Worm (Caenorhabditis elegans) whole organism, L4 larva: ENCODE data around the gene T16H12.9.

ENCODE experiments used
- D1046.2 ChIP-seq: fragments of 200-800 bp; sonication (Bioruptor generic); IDR thresholded peaks from 2 replicates; pipeline ENCODE4 v1.3.6; 2022; ENCODE audit warnings: missing genetic modification characterization, missing compliant biosample characterization
- R02D3.7 ChIP-seq: fragments of 150-350 bp; sonication (generic microtip); optimal IDR thresholded peaks from 3 replicates; lab custom pipeline; 2014; ENCODE audit warnings: missing biosample characterization, missing genetic modification characterization
- Y75B8A.6 ChIP-seq: fragments of 200-800 bp; sonication (Bioruptor generic); IDR thresholded peaks from 2 replicates; pipeline ENCODE4 v1.3.6; 2022; ENCODE audit warnings: missing genetic modification reagents, missing genetic modification characterization, missing compliant biosample characterization
- ZK337.2 ChIP-seq: fragments of 200-800 bp; sonication (Bioruptor generic); IDR thresholded peaks from 2 replicates; pipeline ENCODE4 v1.3.6; 2022; ENCODE audit warnings: missing genetic modification reagents, missing genetic modification characterization, missing compliant biosample characterization
- ZK546.5 ChIP-seq, 2 experiments: sonication (generic microtip); optimal IDR thresholded peaks; 2 replicates each; lab custom pipeline; 2017; ENCODE audit warnings: missing biosample characterization in 2 of 2, missing genetic modification characterization in 2 of 2
- aha-1 ChIP-seq: fragments of 150-350 bp; peaks from one replicate; lab custom pipeline; 2014; ENCODE audit warnings: missing biosample characterization, missing genetic modification characterization
- ama-1 ChIP-seq: fragments of 150-350 bp; optimal IDR thresholded peaks from 2 replicates; lab custom pipeline; 2014; ENCODE audit warnings: inconsistent platforms, mixed read lengths
- arid-1 ChIP-seq: fragments of 200-800 bp; sonication (Bioruptor generic); conservative IDR thresholded peaks from 2 replicates; pipeline ENCODE4 v1.3.6; 2022; ENCODE audit warnings: missing genetic modification reagents, missing genetic modification characterization, missing compliant biosample characterization
- ceh-32 ChIP-seq: sonication (generic microtip); optimal IDR thresholded peaks from 2 replicates; lab custom pipeline; 2016; ENCODE audit warnings: mild to moderate bottlenecking, missing genetic modification characterization, missing compliant biosample characterization; ENCODE audit not compliant: poor library complexity
- ceh-44 ChIP-seq: fragments of 200-800 bp; sonication (Bioruptor generic); IDR thresholded peaks from 2 replicates; pipeline ENCODE4 v1.3.6; 2022; ENCODE audit warnings: missing genetic modification reagents, missing genetic modification characterization, missing compliant biosample characterization
- ceh-82 ChIP-seq: sonication (generic microtip); optimal IDR thresholded peaks from 2 replicates; lab custom pipeline; 2017; ENCODE audit warnings: missing biosample characterization, missing genetic modification characterization
- cey-2 ChIP-seq: sonication (generic microtip); optimal IDR thresholded peaks from 3 replicates; lab custom pipeline; 2017; ENCODE audit warnings: missing genetic modification characterization, mild to moderate bottlenecking, missing compliant biosample characterization, antibody characterized with exemption, borderline replicate concordance; ENCODE audit not compliant: insufficient read depth
- dmd-6 ChIP-seq: fragments of 200-800 bp; sonication (Bioruptor generic); IDR thresholded peaks from 2 replicates; pipeline ENCODE4 v1.3.6; 2022; ENCODE audit warnings: missing genetic modification reagents, missing genetic modification characterization, missing compliant biosample characterization
- dmd-8 ChIP-seq: fragments of 200-800 bp; sonication (Bioruptor generic); IDR thresholded peaks from 2 replicates; pipeline ENCODE4 v1.3.6; 2022; ENCODE audit warnings: missing genetic modification characterization, missing compliant biosample characterization
- dpl-1 ChIP-seq: fragments of 150-350 bp; optimal IDR thresholded peaks from 2 replicates; lab custom pipeline; 2014; ENCODE audit warnings: missing biosample characterization, missing genetic modification reagents, missing genetic modification characterization
- dve-1 ChIP-seq: sonication (generic microtip); optimal IDR thresholded peaks from 2 replicates; lab custom pipeline; 2017; ENCODE audit warnings: antibody characterized with exemption, mild to moderate bottlenecking, missing genetic modification characterization, missing compliant biosample characterization; ENCODE audit not compliant: insufficient read depth
- egl-27 ChIP-seq: sonication (generic microtip); optimal IDR thresholded peaks from 3 replicates; lab custom pipeline; 2017; ENCODE audit warnings: missing biosample characterization, missing genetic modification reagents, missing genetic modification characterization
- hif-1 ChIP-seq, 2 experiments: sonication (generic microtip); optimal IDR thresholded peaks; 2 replicates each; lab custom pipeline; 2016 to 2017; ENCODE audit warnings: missing compliant biosample characterization in 2 of 2, missing genetic modification characterization in 2 of 2, missing genetic modification reagents in 2 of 2, missing genotype in 2 of 2, mild to moderate bottlenecking in 1 of 2
- jun-1 ChIP-seq: fragments of 150-350 bp; optimal IDR thresholded peaks from 2 replicates; lab custom pipeline; 2014; ENCODE audit warnings: missing biosample characterization, missing genetic modification reagents, missing genetic modification characterization
- lir-3 ChIP-seq: sonication (generic microtip); optimal IDR thresholded peaks from 2 replicates; lab custom pipeline; 2016; ENCODE audit warnings: mild to moderate bottlenecking, missing genetic modification characterization, missing compliant biosample characterization
- lsy-2 ChIP-seq, 2 experiments: fragments of 150-350 bp in 1 of 2; sonication (generic microtip) in 1 of 2; optimal IDR thresholded peaks; 2 replicates each; lab custom pipeline; 2014 to 2017; ENCODE audit warnings: missing biosample characterization in 2 of 2, missing genetic modification characterization in 2 of 2
- mes-2 ChIP-seq: sonication (generic microtip); optimal IDR thresholded peaks from 2 replicates; lab custom pipeline; 2016; ENCODE audit warnings: missing genotype, mild to moderate bottlenecking, missing genetic modification characterization, missing compliant biosample characterization; ENCODE audit not compliant: poor library complexity, severe bottlenecking
- mxl-2 ChIP-seq: fragments of 200-800 bp; sonication (Bioruptor generic); conservative IDR thresholded peaks from 2 replicates; pipeline ENCODE4 v1.3.6; 2022; ENCODE audit warnings: missing genetic modification reagents, missing genetic modification characterization, missing compliant biosample characterization
- nhr-111 ChIP-seq: fragments of 200-800 bp; sonication (Bioruptor generic); optimal IDR thresholded peaks from 2 replicates; lab custom pipeline; 2018; ENCODE audit warnings: mild to moderate bottlenecking, missing genetic modification characterization, missing compliant biosample characterization
- nhr-48 ChIP-seq: sonication (generic microtip); optimal IDR thresholded peaks from 2 replicates; lab custom pipeline; 2016; ENCODE audit warnings: mild to moderate bottlenecking, missing genetic modification characterization, missing compliant biosample characterization
- nhr-6 ChIP-seq: fragments of 150-350 bp; optimal IDR thresholded peaks from 2 replicates; lab custom pipeline; 2014; ENCODE audit warnings: missing biosample characterization, missing genetic modification characterization
- pha-4 ChIP-seq, 2 experiments: fragments of 150-350 bp in 1 of 2; fragments of 200-800 bp in 1 of 2; sonication (Bioruptor generic) in 1 of 2; IDR thresholded peaks in 1 of 2; optimal IDR thresholded peaks in 1 of 2; 2 replicates each; pipeline versions ENCODE4 v1.3.6 to Lab custom; 2014 to 2022; ENCODE audit warnings: missing genetic modification characterization in 2 of 2, missing genetic modification reagents in 2 of 2, missing biosample characterization in 1 of 2, missing compliant biosample characterization in 1 of 2
- pqm-1 ChIP-seq: sonication (generic microtip); optimal IDR thresholded peaks from 2 replicates; lab custom pipeline; 2017; ENCODE audit warnings: missing biosample characterization, missing genetic modification characterization
- saeg-2 ChIP-seq: fragments of 200-800 bp; sonication (Bioruptor generic); IDR thresholded peaks from 2 replicates; pipeline ENCODE4 v1.3.6; 2022; ENCODE audit warnings: missing genetic modification reagents, missing genetic modification characterization, missing compliant biosample characterization
- snpc-1.2 ChIP-seq: fragments of 200-800 bp; sonication (Bioruptor generic); IDR thresholded peaks from 2 replicates; pipeline ENCODE4 v1.3.6; 2022; ENCODE audit warnings: missing genetic modification reagents, missing genetic modification characterization, missing compliant biosample characterization
- snpc-4 ChIP-seq: fragments of 150-350 bp; optimal IDR thresholded peaks from 2 replicates; lab custom pipeline; 2014; ENCODE audit warnings: missing biosample characterization, missing genetic modification characterization
- tag-97 ChIP-seq: fragments of 200-800 bp; sonication (Bioruptor generic); IDR thresholded peaks from 2 replicates; pipeline ENCODE4 v1.3.6; 2022; ENCODE audit warnings: missing genetic modification characterization, missing compliant biosample characterization
- tra-1 ChIP-seq: fragments of 200-800 bp; sonication (Bioruptor generic); IDR thresholded peaks from 2 replicates; pipeline ENCODE4 v1.3.6; 2022; ENCODE audit warnings: missing genetic modification reagents, missing genetic modification characterization, missing compliant biosample characterization
- unc-39 ChIP-seq: sonication (generic microtip); optimal IDR thresholded peaks from 2 replicates; lab custom pipeline; 2017; ENCODE audit warnings: missing biosample characterization, missing genetic modification characterization
- unc-62 ChIP-seq, 3 experiments: fragments of 150-350 bp in 1 of 3; sonication (generic microtip); optimal IDR thresholded peaks in 2 of 3; peaks in 1 of 3; 1 replicate in 1 of 3; 2 replicates in 2 of 3; lab custom pipeline; 2014 to 2017; ENCODE audit warnings: missing biosample characterization in 3 of 3, missing genetic modification characterization in 3 of 3, missing genetic modification reagents in 3 of 3, missing genotype in 1 of 3
- zag-1 ChIP-seq: fragments of 150-350 bp; optimal IDR thresholded peaks from 2 replicates; lab custom pipeline; 2014; ENCODE audit warnings: missing biosample characterization, missing genetic modification characterization
- zip-2 ChIP-seq: fragments of 150-350 bp; optimal IDR thresholded peaks from 2 replicates; lab custom pipeline; 2014; ENCODE audit warnings: missing biosample characterization, missing genetic modification characterization
- ztf-11 ChIP-seq: fragments of 150-350 bp; optimal IDR thresholded peaks from 2 replicates; lab custom pipeline; 2014; ENCODE audit warnings: missing biosample characterization, missing genetic modification characterization
- ztf-7 ChIP-seq: fragments of 150-350 bp; optimal IDR thresholded peaks from 2 replicates; lab custom pipeline; 2014; ENCODE audit warnings: missing biosample characterization, missing genetic modification characterization

Gene T16H12.9

DNA sequence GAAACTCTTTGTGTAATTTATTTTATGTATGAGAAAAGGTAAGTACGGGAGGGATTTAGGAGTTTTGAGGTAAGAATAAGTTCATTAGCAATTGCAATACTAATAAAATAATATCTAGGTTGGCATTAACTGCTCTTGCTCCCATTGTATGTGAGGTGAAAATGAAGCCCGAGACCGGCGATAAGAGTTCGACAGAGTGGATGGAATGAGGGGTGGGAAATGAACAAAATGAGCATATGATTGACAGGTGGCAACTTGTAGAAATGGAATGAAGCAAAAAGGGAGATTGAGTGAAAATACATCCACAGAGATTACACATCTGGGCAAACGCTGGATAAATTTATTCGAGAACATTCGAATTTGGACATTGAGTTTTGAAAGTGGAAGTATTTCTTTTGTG lies 30.3 kb upstream of the T16H12.9 start:
- TF ChIP-seq dmd-6 (GFP tag; lab: Robert Waterston, UW) (peak; percentile 54), tra-1 (peak; percentile 94), jun-1 (tag; lab: Kevin White, UChicago) (no peak), ztf-7 (tag; lab: Kevin White, UChicago) (no peak)

DNA sequence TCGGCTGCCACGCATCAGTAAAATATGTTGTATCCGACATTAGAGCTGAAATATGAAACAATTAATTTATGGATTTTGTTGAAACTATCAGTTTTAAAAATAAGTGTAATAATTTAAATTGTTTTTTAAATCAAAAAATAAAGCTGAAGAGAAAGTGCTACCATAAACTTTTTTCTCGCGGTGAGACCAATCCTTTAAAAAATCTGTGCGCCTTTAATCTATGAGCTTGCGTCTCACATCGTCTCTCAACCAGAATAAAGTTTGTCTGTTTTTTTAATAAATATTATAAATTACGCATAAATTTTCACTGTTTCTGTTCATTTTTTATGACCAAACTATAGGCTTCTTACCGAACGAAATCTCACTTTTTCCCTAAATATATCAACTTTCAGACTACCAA lies 25.9 kb upstream of the T16H12.9 start, which contains the start of gene T16H12.3:
T16H12.3 (minus strand) TSS at position 51 of the 400 bp plus-strand sequence.
- TF ChIP-seq saeg-2 (no peak), nhr-6 (no peak), zip-2 (tag; lab: Kevin White, UChicago) (no peak), tra-1 (no peak), zag-1 (no peak), dmd-8 (GFP tag; lab: Robert Waterston, UW) (no peak), lir-3 (tag; lab: Kevin White, UChicago) (no peak), dpl-1 (no peak), D1046.2 (GFP tag; lab: Robert Waterston, UW) (no peak), hif-1 (tag; optimal IDR thresholded peaks at IDR 0.05; lab: Kevin White, UChicago) (no peak), egl-27 (no peak), ceh-82 (tag; lab: Kevin White, UChicago) (no peak)

DNA sequence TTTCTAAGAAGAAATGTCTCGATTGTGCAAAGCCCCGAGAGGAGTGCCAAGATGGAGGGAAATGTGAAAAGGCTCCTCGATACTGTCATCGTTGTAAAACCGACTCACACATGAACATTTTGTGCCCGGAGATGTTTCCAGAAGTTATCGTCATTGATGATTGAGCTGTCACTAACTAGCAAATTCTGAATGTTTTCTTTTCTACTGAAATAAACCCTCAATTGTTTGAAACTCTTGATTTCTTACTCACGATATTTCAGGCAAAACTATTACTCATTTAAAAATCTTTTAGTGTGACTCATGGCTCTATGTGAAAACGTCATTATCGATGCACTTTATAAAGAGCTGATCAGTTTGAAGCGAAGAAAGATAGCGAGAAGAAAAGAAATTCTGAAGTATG lies 24.0 kb upstream of the T16H12.9 start, which contains the start of gene T16H12.13:
T16H12.13 (plus strand) TSS at position 301 of the 400 bp plus-strand sequence.
- TF ChIP-seq pqm-1 (tag; lab: Kevin White, UChicago) (no peak), nhr-111 (GFP tag; lab: Kevin White, UChicago) (no peak), arid-1 (GFP tag; lab: Robert Waterston, UW) (no peak), Y75B8A.6 (GFP tag; lab: Robert Waterston, UW) (no peak), unc-39 (tag; lab: Kevin White, UChicago) (no peak), dmd-6 (GFP tag; lab: Robert Waterston, UW) (no peak), ZK546.5 (tag; optimal IDR thresholded peaks at IDR 0.05; lab: Kevin White, UChicago) (no peak), nhr-48 (tag; lab: Kevin White, UChicago) (no peak), ZK337.2 (GFP tag; lab: Robert Waterston, UW) (no peak), lsy-2 (tag; optimal IDR thresholded peaks at IDR 0.05; lab: Kevin White, UChicago) (no peak), snpc-4 (tag; lab: Kevin White, UChicago) (no peak), ama-1 (lab: Kevin White, UChicago) (no peak), ceh-32 (tag; lab: Kevin White, UChicago) (no peak), R02D3.7 (tag; lab: Kevin White, UChicago) (no peak), snpc-1.2 (GFP tag; lab: Robert Waterston, UW) (no peak), mxl-2 (no peak), dve-1 (tag; lab: Kevin White, UChicago) (no peak)

DNA sequence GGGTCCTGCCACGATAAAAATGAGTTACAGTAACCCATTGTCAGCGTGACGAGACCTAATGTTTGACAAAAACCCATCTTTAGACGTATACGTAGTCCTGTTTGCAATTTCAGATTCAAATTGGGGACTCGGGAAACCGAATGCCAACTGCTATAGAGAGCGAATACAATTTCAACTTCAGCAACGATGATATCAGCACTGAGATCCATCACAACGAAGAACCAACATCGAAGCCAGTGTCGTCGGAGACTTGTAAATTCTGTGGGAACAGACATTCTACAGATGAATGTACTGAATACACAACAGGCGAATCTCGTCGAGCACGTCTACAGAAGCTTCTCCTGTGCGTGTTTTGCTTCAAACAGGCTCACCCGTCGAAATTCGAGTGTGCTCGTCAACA lies 23.5 kb upstream of the T16H12.9 start:
- TF ChIP-seq ztf-11 (tag; lab: Kevin White, UChicago) (no peak), ceh-82 (tag; lab: Kevin White, UChicago) (no peak), unc-62 (GFP tag; optimal IDR thresholded peaks at IDR 0.05 in 1 of 2; lab: Kevin White, UChicago) (peak in 1 of 2 experiments; percentile 22), unc-62 (tag; optimal IDR thresholded peaks at IDR 0.05; lab: Kevin White, UChicago) (no peak), pha-4 (GFP tag; IDR thresholded peaks at IDR 0.05; lab: Robert Waterston, UW) (no peak), pha-4 (tag; optimal IDR thresholded peaks at IDR 0.05; lab: Kevin White, UChicago) (no peak), tag-97 (GFP tag; lab: Robert Waterston, UW) (no peak), mes-2 (tag; lab: Kevin White, UChicago) (no peak), cey-2 (tag; lab: Kevin White, UChicago) (no peak), ceh-44 (GFP tag; lab: Robert Waterston, UW) (no peak), aha-1 (tag; lab: Kevin White, UChicago) (peak; percentile 91), dve-1 (tag; lab: Kevin White, UChicago) (no peak)
- TF ChIP-seq, all 104 proteins: peak for 2
